Fruit fly (Drosophila melanogaster) whole organism, embryonic: ENCODE data around the gene Pcyt1.

Experiments
- Aef1 ChIP-seq: fragments of 200-800 bp; sonication (Bioruptor generic); IDR thresholded peaks from 3 replicates; pipeline ENCODE4 v1.3.6; 2022; ENCODE audit warnings: missing biosample characterization, missing genetic modification characterization
- Bgb ChIP-seq: fragments of 200-800 bp; sonication (Bioruptor generic); IDR thresholded peaks from 2 replicates; pipeline ENCODE4 v1.3.6; 2022; ENCODE audit warnings: missing biosample characterization, missing genetic modification characterization; ENCODE audit not compliant: partially characterized antibody
- CG10147 ChIP-seq: fragments of 200-800 bp; sonication (Bioruptor generic); optimal IDR thresholded peaks from 2 replicates; lab custom pipeline; 2019; ENCODE audit warnings: missing biosample characterization, mild to moderate bottlenecking, missing genetic modification characterization, moderate library complexity
- CG10321 ChIP-seq: fragments of 200-800 bp; sonication (Bioruptor generic); IDR thresholded peaks from 2 replicates; pipeline ENCODE4 v1.3.6; 2022; ENCODE audit warnings: missing biosample characterization, missing genetic modification characterization
- CG11723 ChIP-seq: fragments of 200-800 bp; sonication (Bioruptor generic); optimal IDR thresholded peaks from 2 replicates; lab custom pipeline; 2017; ENCODE audit warnings: missing biosample characterization, mild to moderate bottlenecking, missing genetic modification characterization
- CG13287 ChIP-seq: fragments of 200-800 bp; sonication (Bioruptor generic); IDR thresholded peaks from 2 replicates; pipeline ENCODE4 v1.3.6; 2022; ENCODE audit warnings: missing biosample characterization, missing genetic modification characterization; ENCODE audit not compliant: partially characterized antibody
- CG14667 ChIP-seq: fragments of 200-800 bp; sonication (Bioruptor generic); IDR thresholded peaks from 2 replicates; pipeline ENCODE4 v1.3.6; 2022; ENCODE audit warnings: missing biosample characterization, missing genetic modification characterization
- CG15073 ChIP-seq: fragments of 200-800 bp; sonication (Bioruptor generic); optimal IDR thresholded peaks from 2 replicates; lab custom pipeline; 2016; ENCODE audit warnings: missing biosample characterization, missing genetic modification characterization
- CG1529 ChIP-seq: fragments of 200-800 bp; sonication (Bioruptor generic); optimal IDR thresholded peaks from 3 replicates; lab custom pipeline; 2018; ENCODE audit warnings: missing biosample characterization, missing genetic modification characterization
- CG1603 ChIP-seq: fragments of 200-800 bp; sonication (Bioruptor generic); optimal IDR thresholded peaks from 2 replicates; lab custom pipeline; 2019; ENCODE audit warnings: missing biosample characterization, mild to moderate bottlenecking, missing genetic modification characterization, moderate library complexity
- CG16779 ChIP-seq: fragments of 200-800 bp; sonication (Bioruptor generic); IDR thresholded peaks from 2 replicates; pipeline ENCODE4 v1.3.6; 2022; ENCODE audit warnings: missing biosample characterization, missing genetic modification characterization
- CG17186 ChIP-seq: fragments of 200-800 bp; sonication (Bioruptor generic); optimal IDR thresholded peaks from 3 replicates; lab custom pipeline; 2017; ENCODE audit warnings: missing biosample characterization, missing genetic modification reagents, missing genetic modification characterization
- CG1832 ChIP-seq: fragments of 200-800 bp; sonication (Bioruptor generic); optimal IDR thresholded peaks from 2 replicates; lab custom pipeline; 2017; ENCODE audit warnings: missing biosample characterization, mild to moderate bottlenecking, missing genetic modification characterization, inconsistent platforms
- CG32767 ChIP-seq: fragments of 200-800 bp; sonication (Bioruptor generic); IDR thresholded peaks from 2 replicates; pipeline ENCODE4 v1.3.6; 2022; ENCODE audit warnings: missing biosample characterization, missing genetic modification characterization
- CG5245 ChIP-seq: fragments of 200-800 bp; sonication (Bioruptor generic); optimal IDR thresholded peaks from 3 replicates; lab custom pipeline; 2016; ENCODE audit warnings: missing biosample characterization, missing genetic modification characterization
- CG6813 ChIP-seq: fragments of 200-800 bp; sonication (Bioruptor generic); optimal IDR thresholded peaks from 2 replicates; lab custom pipeline; 2017; ENCODE audit warnings: missing biosample characterization, missing genetic modification characterization, mild to moderate bottlenecking, moderate library complexity, missing genetic modification reagents
- CG8388 ChIP-seq: fragments of 200-800 bp; sonication (Bioruptor generic); optimal IDR thresholded peaks from 2 replicates; lab custom pipeline; 2019; ENCODE audit warnings: missing biosample characterization, mild to moderate bottlenecking, missing genetic modification characterization, moderate library complexity
- CG9215 ChIP-seq: fragments of 200-800 bp; sonication (Bioruptor generic); IDR thresholded peaks from 2 replicates; pipeline ENCODE4 v1.3.6; 2022; ENCODE audit warnings: missing biosample characterization, missing genetic modification characterization
- CkIIα-i1 ChIP-seq: fragments of 200-800 bp; sonication (Bioruptor generic); IDR thresholded peaks from 2 replicates; pipeline ENCODE4 v1.3.6; 2022; ENCODE audit warnings: missing biosample characterization, missing genetic modification characterization
- Dip3 ChIP-seq: fragments of 200-800 bp; sonication (Bioruptor generic); optimal IDR thresholded peaks from 3 replicates; lab custom pipeline; 2016; ENCODE audit warnings: missing biosample characterization, missing genetic modification characterization
- Doc2 ChIP-seq: fragments of 200-800 bp; sonication (Bioruptor generic); IDR thresholded peaks from 2 replicates; pipeline ENCODE4 v1.3.6; 2022; ENCODE audit warnings: missing biosample characterization, missing genetic modification characterization
- E2f1 ChIP-seq: fragments of 200-800 bp; sonication (Bioruptor generic); IDR thresholded peaks from 2 replicates; pipeline ENCODE4 v1.3.6; 2022; ENCODE audit warnings: missing biosample characterization, missing genetic modification characterization
- H15 ChIP-seq: fragments of 200-800 bp; sonication (Bioruptor generic); IDR thresholded peaks from 3 replicates; pipeline ENCODE4 v1.3.6; 2022; ENCODE audit warnings: missing biosample characterization, missing genetic modification characterization
- HLH3B ChIP-seq: fragments of 200-800 bp; sonication (Bioruptor generic); IDR thresholded peaks from 2 replicates; pipeline ENCODE4 v1.3.6; 2022; ENCODE audit warnings: missing biosample characterization, missing genetic modification characterization
- HLHmδ ChIP-seq: fragments of 200-800 bp; sonication (Bioruptor generic); optimal IDR thresholded peaks from 2 replicates; lab custom pipeline; 2018; ENCODE audit warnings: missing biosample characterization, mild to moderate bottlenecking, missing genetic modification characterization, moderate library complexity
- HmgD ChIP-seq: fragments of 200-800 bp; sonication (Bioruptor generic); optimal IDR thresholded peaks from 3 replicates; lab custom pipeline; 2016; ENCODE audit warnings: missing biosample characterization, missing genetic modification characterization
- Hmx ChIP-seq: fragments of 200-800 bp; sonication (Bioruptor generic); optimal IDR thresholded peaks from 2 replicates; lab custom pipeline; 2016; ENCODE audit warnings: missing biosample characterization, missing genetic modification characterization
- Med ChIP-seq: fragments of 200-800 bp; sonication (Bioruptor generic); peaks from one replicate; lab custom pipeline; 2016; ENCODE audit warnings: missing biosample characterization, missing genetic modification characterization, mild to moderate bottlenecking, inconsistent platforms, moderate library complexity
- ase ChIP-seq: fragments of 200-800 bp; sonication (Bioruptor generic); IDR thresholded peaks from 3 replicates; pipeline ENCODE4 v1.3.6; 2022; ENCODE audit warnings: missing biosample characterization, missing genetic modification characterization
- ato ChIP-seq: fragments of 200-800 bp; sonication (Bioruptor generic); IDR thresholded peaks from 2 replicates; pipeline ENCODE4 v1.3.6; 2022; ENCODE audit warnings: missing biosample characterization, missing genetic modification characterization; ENCODE audit not compliant: partially characterized antibody
- danr ChIP-seq: fragments of 200-800 bp; sonication (Bioruptor generic); IDR thresholded peaks from 2 replicates; pipeline ENCODE4 v1.3.6; 2022; ENCODE audit warnings: missing biosample characterization, missing genetic modification characterization
- en ChIP-seq: fragments of 200-800 bp; sonication (Bioruptor generic); optimal IDR thresholded peaks from 2 replicates; lab custom pipeline; 2016; ENCODE audit warnings: missing biosample characterization, missing genetic modification characterization
- fd102C ChIP-seq: fragments of 200-800 bp; sonication (Bioruptor generic); optimal IDR thresholded peaks from 2 replicates; lab custom pipeline; 2018; ENCODE audit warnings: missing biosample characterization, mild to moderate bottlenecking, missing genetic modification characterization, moderate library complexity
- fd96Cb ChIP-seq: fragments of 200-800 bp; sonication (Bioruptor generic); optimal IDR thresholded peaks from 2 replicates; lab custom pipeline; 2018; ENCODE audit warnings: missing biosample characterization, mild to moderate bottlenecking, missing genetic modification characterization, moderate library complexity
- ftz-f1 ChIP-seq: fragments of 200-800 bp; sonication (Bioruptor generic); optimal IDR thresholded peaks from 2 replicates; lab custom pipeline; 2016; ENCODE audit warnings: missing biosample characterization, missing genetic modification characterization
- gfzf ChIP-seq: fragments of 200-800 bp; sonication (Bioruptor generic); optimal IDR thresholded peaks from 2 replicates; lab custom pipeline; 2016; ENCODE audit warnings: missing biosample characterization, mild to moderate bottlenecking, missing genetic modification characterization, moderate library complexity
- hkb ChIP-seq, 2 experiments: fragments of 200-800 bp in 1 of 2; fragments of >200 bp in 1 of 2; sonication (Bioruptor generic) in 1 of 2; IDR thresholded peaks in 1 of 2; optimal IDR thresholded peaks in 1 of 2; 2 replicates each; pipeline versions ENCODE4 v1.3.6 to Lab custom; 2017 to 2022; ENCODE audit warnings: missing biosample characterization in 1 of 2, missing genetic modification characterization in 1 of 2
- lab ChIP-seq: fragments of 200-800 bp; sonication (Bioruptor generic); optimal IDR thresholded peaks from 3 replicates; lab custom pipeline; 2017; ENCODE audit warnings: missing biosample characterization, missing genetic modification characterization, mild to moderate bottlenecking, moderate library complexity, missing genetic modification reagents
- lbe ChIP-seq: fragments of 200-800 bp; sonication (Bioruptor generic); optimal IDR thresholded peaks from 2 replicates; lab custom pipeline; 2016; ENCODE audit warnings: missing biosample characterization, mild to moderate bottlenecking, missing genetic modification characterization
- mam ChIP-seq: fragments of 200-800 bp; sonication (Bioruptor generic); optimal IDR thresholded peaks from 3 replicates; lab custom pipeline; 2016; ENCODE audit warnings: missing biosample characterization, missing genetic modification characterization
- nau ChIP-seq: fragments of 200-800 bp; sonication (Bioruptor generic); optimal IDR thresholded peaks from 3 replicates; lab custom pipeline; 2017; ENCODE audit warnings: missing biosample characterization, mild to moderate bottlenecking, missing genetic modification characterization, missing genetic modification reagents
- psq ChIP-seq: fragments of 200-800 bp; sonication (Bioruptor generic); optimal IDR thresholded peaks from 2 replicates; lab custom pipeline; 2017; ENCODE audit warnings: missing biosample characterization, missing genetic modification characterization
- pum ChIP-seq: fragments of 200-800 bp; sonication (Bioruptor generic); optimal IDR thresholded peaks from 2 replicates; lab custom pipeline; 2016; ENCODE audit warnings: missing biosample characterization, missing genetic modification characterization
- shn ChIP-seq: fragments of 200-800 bp; sonication (Bioruptor generic); optimal IDR thresholded peaks from 3 replicates; lab custom pipeline; 2016; ENCODE audit warnings: missing biosample characterization, missing genetic modification characterization
- sna ChIP-seq: fragments of 200-800 bp; sonication (Bioruptor generic); IDR thresholded peaks from 2 replicates; pipeline ENCODE4 v1.3.6; 2022; ENCODE audit warnings: missing biosample characterization, missing genetic modification characterization; ENCODE audit not compliant: partially characterized antibody
- trh ChIP-seq: fragments of 200-800 bp; sonication (Bioruptor generic); optimal IDR thresholded peaks from 2 replicates; lab custom pipeline; 2016; ENCODE audit warnings: missing biosample characterization, missing genetic modification characterization
- usp ChIP-seq: fragments of >200 bp; optimal IDR thresholded peaks from 2 replicates; lab custom pipeline; 2017; ENCODE audit warnings: missing biosample characterization, missing genetic modification characterization
- wdn ChIP-seq: fragments of 200-800 bp; sonication (Bioruptor generic); IDR thresholded peaks from 2 replicates; pipeline ENCODE4 v1.3.6; 2022; ENCODE audit warnings: missing biosample characterization, missing genetic modification characterization

Pcyt1 gene

DNA sequence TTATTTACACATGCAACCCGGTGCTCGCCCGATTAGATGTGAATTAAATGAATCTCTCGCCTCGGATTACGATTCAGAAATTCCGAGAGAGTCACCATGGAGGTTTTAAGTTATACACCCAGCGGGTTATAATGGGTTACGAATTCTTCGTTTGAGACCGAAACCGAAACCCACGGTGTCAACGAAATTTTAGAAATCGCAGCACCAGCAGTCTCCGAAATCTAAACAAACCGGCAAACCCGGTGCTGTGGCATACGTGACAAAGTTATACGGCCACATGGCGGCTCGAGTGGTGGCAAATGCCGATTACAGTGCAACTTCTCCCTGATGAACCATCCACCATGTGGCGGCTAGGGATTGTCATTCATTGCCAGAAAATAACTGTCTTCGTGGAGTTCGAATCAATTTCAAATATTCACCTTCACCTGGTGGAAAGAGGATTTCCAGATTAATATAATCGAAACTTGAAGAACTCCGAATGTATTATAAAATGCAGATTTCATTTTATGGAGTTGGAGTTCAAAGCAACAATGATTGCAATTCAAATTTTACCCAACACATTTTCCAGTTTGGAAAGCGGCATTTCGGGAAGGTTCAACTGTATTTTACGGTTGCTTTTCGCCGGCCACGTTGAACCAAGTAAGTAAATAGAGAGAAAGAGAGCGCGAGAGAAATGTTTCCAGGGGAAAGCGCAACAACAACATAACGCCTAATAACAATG, 29.9 kb upstream of the Pcyt1 start (continued):
- peak; percentile 6 for TF ChIP-seq CG17186 (GFP tag; lab: Kevin White, UChicago)
- peak; percentile 61 for TF ChIP-seq lab
- TF ChIP-seq CG16779 (GFP tag; lab: Robert Waterston, UW), result no peak
- no peak for TF ChIP-seq Doc2 (GFP tag; lab: Robert Waterston, UW)
- peak; percentile 40 for TF ChIP-seq CG5245 (GFP tag; lab: Kevin White, UChicago)
- peak; percentile 72 for TF ChIP-seq pum
- no peak for TF ChIP-seq CG15073 (GFP tag; lab: Kevin White, UChicago)
- TF ChIP-seq lbe (GFP tag; lab: Kevin White, UChicago), result no peak
- no peak for TF ChIP-seq sna
- peak; percentile 38 for TF ChIP-seq Hmx (GFP tag; lab: Kevin White, UChicago)
- TF ChIP-seq CG11723 (GFP tag; lab: Kevin White, UChicago), result peak; percentile 74
- TF ChIP-seq CG13287 (GFP tag; lab: Robert Waterston, UW), result no peak
- TF ChIP-seq gfzf (GFP tag; lab: Kevin White, UChicago), result peak; percentile 13
- TF ChIP-seq CG1603 (tag; lab: Kevin White, UChicago), result peak; percentile 70
- 0 out of 3 replicates have a peak, but pooled peaks have one; percentile 5 for TF ChIP-seq ase (GFP tag; lab: Robert Waterston, UW)
- TF ChIP-seq CG10147 (GFP tag; lab: Kevin White, UChicago), result no peak
- peak; percentile 69 for TF ChIP-seq CG6813 (GFP tag; lab: Kevin White, UChicago)
- TF ChIP-seq usp (GFP tag; lab: Kevin White, UChicago), result no peak
- TF ChIP-seq HLHmδ (GFP tag; lab: Kevin White, UChicago), result peak; percentile 21
- no peak for TF ChIP-seq Bgb (GFP tag; lab: Robert Waterston, UW)
- peak; percentile 42; the same call in 1 of the 2 replicates for TF ChIP-seq danr (GFP tag; lab: Robert Waterston, UW)
- peak; percentile 21 for TF ChIP-seq HmgD (GFP tag; lab: Kevin White, UChicago)
- TF ChIP-seq Dip3, result peak; percentile 71

DNA sequence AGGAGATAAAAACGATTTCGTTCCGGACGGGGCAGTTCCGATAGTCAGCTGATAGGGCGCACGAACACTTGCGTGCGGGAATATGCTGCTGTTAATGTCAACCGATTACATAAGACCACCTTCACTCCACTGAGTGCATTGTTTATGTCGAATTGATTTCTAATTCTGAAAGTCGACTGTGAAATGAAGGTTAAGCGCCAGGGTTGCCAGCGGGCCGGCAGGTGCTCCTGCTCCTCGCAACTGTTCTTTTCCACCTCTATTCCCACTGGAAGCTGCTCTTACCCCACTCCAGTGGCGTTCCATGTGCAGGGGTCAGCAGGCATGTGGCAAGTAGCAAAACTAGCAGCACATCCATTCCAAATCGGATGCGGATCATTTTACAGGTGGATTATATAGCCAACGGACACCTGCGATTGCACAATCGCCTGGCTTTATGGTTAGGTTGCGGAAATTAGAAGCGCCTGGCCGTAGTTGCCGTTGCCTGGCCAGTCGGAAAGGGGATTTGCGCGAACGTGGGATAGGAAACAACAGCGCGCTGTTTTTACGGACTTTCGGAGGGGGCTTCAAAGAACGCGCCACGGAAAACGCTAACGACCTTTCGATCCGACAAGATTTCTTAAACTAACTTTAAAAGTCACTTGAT, 29.1 kb upstream of the Pcyt1 start, which contains the start of gene cue:
cue (minus strand) TSS at position 641 of the 643 bp plus-strand sequence.
- no peak for TF ChIP-seq CG32767 (GFP tag; lab: Robert Waterston, UW)
- no peak for TF ChIP-seq CG1529 (GFP tag; lab: Kevin White, UChicago)
- TF ChIP-seq wdn (GFP tag; lab: Robert Waterston, UW), result no peak
- TF ChIP-seq ftz-f1 (GFP tag; lab: Kevin White, UChicago), result peak; percentile 53
- no peak for TF ChIP-seq mam (GFP tag; lab: Kevin White, UChicago)
- TF ChIP-seq shn (GFP tag; lab: Kevin White, UChicago), result no peak
- no peak for TF ChIP-seq Bgb (GFP tag; lab: Robert Waterston, UW)
- no peak for TF ChIP-seq nau (GFP tag; lab: Kevin White, UChicago)
- no peak for TF ChIP-seq CG1832 (GFP tag; lab: Kevin White, UChicago)
- no peak for TF ChIP-seq CG8388 (GFP tag; lab: Kevin White, UChicago)
- TF ChIP-seq CG9215, result no peak
- no peak for TF ChIP-seq psq (GFP tag; lab: Kevin White, UChicago)
- no peak for TF ChIP-seq Aef1 (GFP tag; lab: Robert Waterston, UW)
- no peak for TF ChIP-seq hkb (optimal IDR thresholded peaks at IDR 0.05; lab: Kevin White, UChicago)
- TF ChIP-seq hkb (GFP tag; IDR thresholded peaks at IDR 0.05; lab: Robert Waterston, UW), result no peak
- TF ChIP-seq H15 (GFP tag; lab: Robert Waterston, UW), result no peak
- TF ChIP-seq CG10321 (GFP tag; lab: Robert Waterston, UW), result no peak
- no peak for TF ChIP-seq fd96Cb (tag; lab: Kevin White, UChicago)
- no peak for TF ChIP-seq HLH3B (GFP tag; lab: Robert Waterston, UW)
- no peak for TF ChIP-seq CG14667 (GFP tag; lab: Robert Waterston, UW)
- TF ChIP-seq trh (GFP tag; lab: Kevin White, UChicago), result no peak
- no peak for TF ChIP-seq Med (GFP tag; lab: Kevin White, UChicago)
- TF ChIP-seq ato (GFP tag; lab: Robert Waterston, UW), result no peak
- TF ChIP-seq fd102C (GFP tag; lab: Kevin White, UChicago), result no peak
- TF ChIP-seq CkIIα-i1 (GFP tag; lab: Robert Waterston, UW), result no peak
- TF ChIP-seq en (GFP tag; lab: Kevin White, UChicago), result no peak
- no peak for TF ChIP-seq E2f1 (GFP tag; lab: Robert Waterston, UW)
